Worm (Caenorhabditis elegans): Measurements from ENCODE around the gene Y38H6C.18.
"Not testable (repeated sequence)": the region's sequence is repeated elsewhere in the genome, so short reads cannot be mapped to it uniquely, and the experiment has no call there.

Y38H6C.18 gene

DNA sequence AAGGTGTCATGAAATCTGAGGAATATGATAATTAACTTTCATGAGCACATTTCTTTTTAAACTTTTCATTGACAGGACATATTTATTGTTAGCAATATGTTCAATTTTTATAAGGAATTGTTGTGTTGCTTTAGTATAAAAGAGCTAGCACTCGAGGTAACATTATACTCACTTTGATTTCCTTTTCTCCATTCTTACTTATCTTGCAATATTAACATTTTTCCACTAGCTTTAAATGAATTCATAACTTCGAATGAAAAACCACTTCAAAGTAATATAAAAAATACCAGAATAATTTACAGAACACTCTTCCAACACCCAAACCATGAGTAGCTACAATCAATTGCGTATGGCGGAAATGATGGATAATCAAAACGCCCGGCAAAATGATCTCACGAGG, 26.4 kb upstream of the Y38H6C.18 start, which contains the start of gene F26F2.5:
TSS of gene F26F2.5 (plus strand) at position 301 of the 400 bp plus-strand sequence.
- TF ChIP-seq B0336.3 (GFP tag; IDR thresholded peaks at IDR 0.05) = no peak
- no peak for TF ChIP-seq ceh-100 (GFP tag; IDR thresholded peaks at IDR 0.05)
- TF ChIP-seq bed-2 (GFP tag; IDR thresholded peaks at IDR 0.05) = no peak

DNA sequence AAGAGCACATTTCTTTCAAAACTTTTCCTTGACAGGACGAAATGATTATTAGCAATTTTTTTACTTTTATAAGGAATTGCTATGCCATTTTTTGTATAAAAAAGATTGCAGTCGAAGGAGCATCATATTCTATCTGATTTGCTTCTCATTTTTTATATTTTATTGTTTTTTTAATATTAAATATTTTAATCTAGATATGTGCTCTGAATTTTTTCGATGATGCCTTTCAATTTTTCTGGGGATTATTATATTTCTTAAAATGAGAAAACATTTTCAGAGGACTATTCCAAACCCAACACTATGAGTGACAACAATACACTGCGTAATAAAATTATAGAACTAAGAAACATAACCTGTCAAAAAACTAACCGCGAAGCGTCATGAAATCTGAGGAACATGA, 22.0 kb upstream of the Y38H6C.18 start, which contains the start of gene F26F2.4:
TSS of gene F26F2.4 (plus strand) at position 301 of the 400 bp plus-strand sequence.
- not testable (repeated sequence) for TF ChIP-seq nhr-90 (tag; optimal IDR thresholded peaks at IDR 0.05); ama-1 (optimal IDR thresholded peaks at IDR 0.05); ama-1 (GFP tag; optimal IDR thresholded peaks at IDR 0.05); nhr-179 (tag; optimal IDR thresholded peaks at IDR 0.05)

DNA sequence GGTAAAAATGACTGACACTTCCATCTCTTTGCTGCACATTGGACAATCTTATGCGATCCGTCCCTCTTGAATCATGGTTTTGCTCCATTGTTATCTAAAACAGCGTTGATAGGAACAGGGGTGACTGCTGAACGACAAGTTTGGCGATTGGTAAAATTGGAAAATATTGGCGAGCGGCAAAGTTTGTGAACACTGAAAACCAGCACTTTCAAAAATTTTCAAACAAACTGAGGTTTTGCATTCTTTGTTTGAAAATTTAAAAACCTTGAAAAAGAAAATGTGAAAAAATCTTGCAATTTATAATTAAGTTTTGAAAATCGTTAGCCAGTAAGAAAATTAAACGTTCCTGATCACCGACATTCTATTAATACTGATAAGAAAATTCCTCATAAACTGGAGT, 19.5 kb upstream of the Y38H6C.18 start, which contains the start of gene F26F2.3:
TSS of gene F26F2.3 (minus strand) at position 101 of the 400 bp plus-strand sequence.
- no peak for TF ChIP-seq Y53F4B.3 (GFP tag; IDR thresholded peaks at IDR 0.05)
- no peak for TF ChIP-seq sdz-38 (tag; optimal IDR thresholded peaks at IDR 0.05)
- TF ChIP-seq snpc-3.4 (tag; optimal IDR thresholded peaks at IDR 0.05) = no peak
- TF ChIP-seq lin-26 (GFP tag; IDR thresholded peaks at IDR 0.05) = no peak
- no peak for TF ChIP-seq nhr-90 (tag; optimal IDR thresholded peaks at IDR 0.05)
- TF ChIP-seq akir-1 (GFP tag; optimal IDR thresholded peaks at IDR 0.05) = no peak
- no peak for TF ChIP-seq dpff-1 (tag; optimal IDR thresholded peaks at IDR 0.05)
- no peak for TF ChIP-seq somi-1 (GFP tag; optimal IDR thresholded peaks at IDR 0.05)
- no peak for TF ChIP-seq ceh-40 (GFP tag; IDR thresholded peaks at IDR 0.05)
- no peak for TF ChIP-seq attf-5 (GFP tag; optimal IDR thresholded peaks at IDR 0.05)
- TF ChIP-seq repo-1 (tag; optimal IDR thresholded peaks at IDR 0.05) = no peak
- no peak for TF ChIP-seq pha-4 (tag; optimal IDR thresholded peaks at IDR 0.05)
- TF ChIP-seq nfyb-1 (GFP tag; IDR thresholded peaks at IDR 0.05) = no peak
- no peak for TF ChIP-seq xnd-1 (tag; optimal IDR thresholded peaks at IDR 0.05)
- TF ChIP-seq let-607 (tag; optimal IDR thresholded peaks at IDR 0.05) = no peak
- TF ChIP-seq lin-40 (tag; optimal IDR thresholded peaks at IDR 0.05) = no peak
- TF ChIP-seq rpc-1 (optimal IDR thresholded peaks at IDR 0.05) = no peak
- TF ChIP-seq rpc-1 (tag; optimal IDR thresholded peaks at IDR 0.05) = no peak
- no peak for TF ChIP-seq ama-1 (optimal IDR thresholded peaks at IDR 0.05)
- TF ChIP-seq ama-1 (GFP tag; optimal IDR thresholded peaks at IDR 0.05) = no peak

DNA sequence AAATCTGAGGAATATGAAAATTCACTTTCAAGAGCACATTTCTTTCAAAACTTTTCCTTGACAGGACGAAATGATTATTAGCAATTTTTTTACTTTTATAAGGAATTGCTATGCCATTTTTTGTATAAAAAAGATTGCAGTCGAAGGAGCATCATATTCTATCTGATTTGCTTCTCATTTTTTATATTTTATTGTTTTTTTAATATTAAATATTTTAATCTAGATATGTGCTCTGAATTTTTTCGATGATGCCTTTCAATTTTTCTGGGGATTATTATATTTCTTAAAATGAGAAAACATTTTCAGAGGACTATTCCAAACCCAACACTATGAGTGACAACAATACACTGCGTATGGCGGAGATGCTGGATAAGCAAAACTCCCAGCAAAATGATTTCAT, 17.1 kb upstream of the Y38H6C.18 start, which contains the start of gene F26F2.13:
TSS of gene F26F2.13 (plus strand) at position 301 of the 400 bp plus-strand sequence.
- TF ChIP-seq mcd-1 (GFP tag; IDR thresholded peaks at IDR 0.05); rcor-1 (GFP tag; IDR thresholded peaks at IDR 0.05); lin-40 (tag; optimal IDR thresholded peaks at IDR 0.05): not testable (repeated sequence)

DNA sequence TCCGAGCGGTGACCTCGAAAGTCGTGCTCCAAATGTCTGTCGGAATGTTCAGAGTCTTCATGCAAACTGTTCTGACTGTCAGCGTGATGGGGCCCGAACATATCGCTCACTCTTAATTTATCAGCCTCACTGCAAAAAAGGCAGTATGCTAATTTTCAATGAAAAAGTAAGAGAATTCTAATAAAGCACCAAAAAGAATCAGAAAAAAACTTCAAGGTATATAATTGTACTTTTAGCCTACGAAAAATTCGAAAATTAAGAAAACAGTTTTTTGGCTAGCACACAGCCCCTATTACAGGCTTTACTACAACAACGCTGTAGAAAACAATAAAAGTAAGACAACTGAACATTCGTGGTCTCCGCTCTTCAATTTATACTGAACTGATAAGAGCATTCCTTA, 14.8 kb upstream of the Y38H6C.18 start, which contains the start of gene F26F2.1:
TSS of gene F26F2.1 (minus strand) at position 101 of the 400 bp plus-strand sequence.
- TF ChIP-seq D2030.7 (GFP tag; IDR thresholded peaks at IDR 0.05) (no peak), lin-35 (GFP tag; optimal IDR thresholded peaks at IDR 0.05) (no peak)

DNA sequence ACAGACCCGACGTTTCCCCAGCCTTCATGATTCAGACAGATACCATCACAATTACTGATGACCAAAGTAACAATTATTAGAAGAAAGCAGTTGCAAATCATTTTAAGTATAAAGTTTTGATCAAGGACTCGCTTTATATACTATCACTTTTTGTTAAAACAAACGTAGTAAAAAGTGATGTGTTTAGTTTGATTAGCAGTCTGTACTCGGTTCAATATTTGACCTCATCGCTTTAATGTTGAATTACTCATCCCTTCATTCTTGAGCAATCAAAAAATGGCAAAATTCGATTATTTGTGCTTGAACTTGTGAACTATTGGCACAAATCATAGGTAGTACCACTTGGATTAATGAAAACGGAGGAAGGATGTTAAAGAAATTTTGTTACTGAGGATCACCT, 11.3 kb upstream of the Y38H6C.18 start, which contains the start of gene abf-4:
TSS of gene abf-4 (minus strand) at position 101 of the 400 bp plus-strand sequence.
- no peak for TF ChIP-seq ceh-100 (GFP tag; IDR thresholded peaks at IDR 0.05)

DNA sequence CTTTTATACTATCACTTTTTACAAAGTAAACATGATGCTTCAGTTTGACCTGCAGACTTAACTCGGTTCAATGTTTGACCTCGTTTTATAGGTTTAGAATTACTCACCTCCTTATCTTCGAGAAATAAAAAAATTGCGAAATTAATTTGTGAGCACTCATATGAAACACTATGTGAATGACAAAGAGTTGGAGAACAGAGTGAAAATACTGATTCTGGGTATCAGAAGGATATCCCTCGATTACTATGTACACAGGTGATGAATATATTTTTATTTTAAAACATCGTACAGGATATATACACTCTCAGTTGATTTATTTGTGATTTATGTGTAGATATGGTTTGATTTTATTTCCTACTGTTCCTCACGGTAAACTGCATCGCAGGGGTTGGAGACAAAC, 9.3 kb upstream of the Y38H6C.18 start, which contains the start of gene Y38H6C.23:
TSS of gene Y38H6C.23 (minus strand) at position 101 of the 400 bp plus-strand sequence.
- TF ChIP-seq repo-1 (tag; optimal IDR thresholded peaks at IDR 0.05) (no peak), hsf-1 (GFP tag; IDR thresholded peaks at IDR 0.05) (no peak), ceh-91 (GFP tag; IDR thresholded peaks at IDR 0.05) (no peak), nhr-80 (tag; optimal IDR thresholded peaks at IDR 0.05) (peak; percentile 2)
